Worm (Caenorhabditis elegans): ENCODE measurements around the gene E04F6.15.

E04F6.15 gene

ce11 chrII:7232517-7232916 lies 22.4 kb upstream of the E04F6.15 start, which contains the start of gene ctsa-3.1:
ctsa-3.1 (plus strand) TSS chrII:7232853.
- TF ChIP-seq lin-14 (GFP tag; optimal IDR thresholded peaks at IDR 0.05) (peak; percentile 1), elt-3 (tag; optimal IDR thresholded peaks at IDR 0.05) (no peak), elt-2 (tag; optimal IDR thresholded peaks at IDR 0.05) (peak; percentile 66), ceh-82 (tag; optimal IDR thresholded peaks at IDR 0.05) (no peak)

ce11 chrII:7231951-7232350 lies 21.9 kb upstream of the E04F6.15 start:
- TF ChIP-seq efl-1 (optimal IDR thresholded peaks at IDR 0.05) (no peak), efl-1 (GFP tag; optimal IDR thresholded peaks at IDR 0.05 in 1 of 2) (peak in 1 of 2 experiments; percentile 54), snpc-4 (tag; optimal IDR thresholded peaks at IDR 0.05) (peak; percentile 90), lin-35 (GFP tag; optimal IDR thresholded peaks at IDR 0.05) (no peak), dsc-1 (tag; optimal IDR thresholded peaks at IDR 0.05) (no peak), lir-3 (tag; optimal IDR thresholded peaks at IDR 0.05; ENCODE audit: poor library complexity) (no peak)

- TF ChIP-seq mep-1 (tag; optimal IDR thresholded peaks at IDR 0.05) (peak; percentile 5), hlh-4 (tag; optimal IDR thresholded peaks at IDR 0.05) (no peak), grh-1 (GFP tag; IDR thresholded peaks at IDR 0.05) (0 out of 2 replicates have a peak, but pooled peaks have one; percentile 9), efl-1 (optimal IDR thresholded peaks at IDR 0.05) (no peak), efl-1 (GFP tag; optimal IDR thresholded peaks at IDR 0.05 in 1 of 2) (peak in 1 of 2 experiments; percentile 1)
These were observed 20.6 kb upstream of the E04F6.15 start for ce11 chrII:7230684-7231083.

ce11 chrII:7228646-7229200 lies 18.6 kb upstream of the E04F6.15 start, which contains the start of gene F32A5.4:
F32A5.4 (plus strand) TSS chrII:7229150.
- TF ChIP-seq efl-1 (optimal IDR thresholded peaks at IDR 0.05) (no peak), efl-1 (GFP tag; optimal IDR thresholded peaks at IDR 0.05 in 1 of 2) (peak in 1 of 2 experiments; percentile 75), isw-1 (GFP tag; IDR thresholded peaks at IDR 0.05) (no peak), swsn-7 (tag; optimal IDR thresholded peaks at IDR 0.05) (peak; percentile 19), fkh-10 (GFP tag; optimal IDR thresholded peaks at IDR 0.05) (no peak), lin-39 (tag; optimal IDR thresholded peaks at IDR 0.05) (no peak), nhr-71 (tag; optimal IDR thresholded peaks at IDR 0.05) (peak; percentile 4), mep-1 (tag; optimal IDR thresholded peaks at IDR 0.05) (peak; percentile 4), alr-1 (tag; optimal IDR thresholded peaks at IDR 0.05; ENCODE audit: borderline replicate concordance) (no peak), lin-14 (GFP tag; optimal IDR thresholded peaks at IDR 0.05) (peak; percentile 22), nhr-76 (tag; optimal IDR thresholded peaks at IDR 0.05) (no peak), unc-86 (tag; optimal IDR thresholded peaks at IDR 0.05) (no peak), nhr-85 (tag) (peak; percentile 69), fos-1 (tag; optimal IDR thresholded peaks at IDR 0.05) (no peak), grh-1 (GFP tag; IDR thresholded peaks at IDR 0.05) (peak; percentile 38), blmp-1 (tag; optimal IDR thresholded peaks at IDR 0.05) (peak; percentile 40), ama-1 (optimal IDR thresholded peaks at IDR 0.05) (peak; percentile 6), nhr-20 (tag; optimal IDR thresholded peaks at IDR 0.05) (peak; percentile 17)

ce11 chrII:7225864-7226522 lies 15.9 kb upstream of the E04F6.15 start, which contains the start of gene clh-3:
clh-3 (minus strand) TSS chrII:7225914.
- TF ChIP-seq pag-3 (tag; optimal IDR thresholded peaks at IDR 0.05; ENCODE audit: borderline replicate concordance, insufficient read depth) (no peak), tlp-1 (tag; optimal IDR thresholded peaks at IDR 0.05) (no peak), nhr-47 (tag; optimal IDR thresholded peaks at IDR 0.05) (no peak), dsc-1 (tag; optimal IDR thresholded peaks at IDR 0.05) (no peak), unc-30 (tag; optimal IDR thresholded peaks at IDR 0.05) (no peak), ama-1 (optimal IDR thresholded peaks at IDR 0.05) (no peak), nhr-11 (tag; optimal IDR thresholded peaks at IDR 0.05) (no peak), mef-2 (tag; optimal IDR thresholded peaks at IDR 0.05) (no peak), nhr-19 (GFP tag; conservative IDR thresholded peaks at IDR 0.05) (no peak), Y116A8C.19 (tag; optimal IDR thresholded peaks at IDR 0.05; ENCODE audit: borderline replicate concordance) (no peak), ets-5 (GFP tag; IDR thresholded peaks at IDR 0.05) (no peak), mdl-1 (tag; optimal IDR thresholded peaks at IDR 0.05) (no peak), aly-2 (tag; optimal IDR thresholded peaks at IDR 0.05) (no peak), snu-23 (GFP tag; optimal IDR thresholded peaks at IDR 0.05) (no peak)

Data from whole organism, L1 larva.